Worm (Caenorhabditis elegans) whole organism, young adult: ENCODE data around the gene sfrp-1.

Experiments
- K11D2.4 ChIP-seq: fragments of 200-800 bp; sonication (Bioruptor generic); IDR thresholded peaks from 2 replicates; pipeline ENCODE4 v1.3.6; 2022; ENCODE audit warnings: missing genetic modification reagents, missing genetic modification characterization, missing compliant biosample characterization
- Y56A3A.18 ChIP-seq: fragments of 200-800 bp; sonication (Bioruptor generic); IDR thresholded peaks from 2 replicates; pipeline ENCODE4 v1.3.6; 2022; ENCODE audit warnings: missing genetic modification reagents, missing genetic modification characterization, missing compliant biosample characterization
- Y79H2A.3 ChIP-seq: fragments of 200-800 bp; sonication (Bioruptor generic); conservative IDR thresholded peaks from 2 replicates; pipeline ENCODE4 v1.3.6; 2022; ENCODE audit warnings: missing genetic modification reagents, missing genetic modification characterization, missing compliant biosample characterization
- ZK185.1 ChIP-seq: sonication (generic microtip); optimal IDR thresholded peaks from 2 replicates; lab custom pipeline; 2016; ENCODE audit warnings: mild to moderate bottlenecking, missing genetic modification characterization, missing compliant biosample characterization; ENCODE audit not compliant: poor library complexity, severe bottlenecking
- cebp-2 ChIP-seq: fragments of 200-800 bp; sonication (Bioruptor generic); IDR thresholded peaks from 2 replicates; pipeline ENCODE4 v1.3.6; 2022; ENCODE audit warnings: missing genetic modification characterization, missing compliant biosample characterization
- ets-4 ChIP-seq: fragments of 200-800 bp; sonication (Bioruptor generic); optimal IDR thresholded peaks from 2 replicates; lab custom pipeline; 2018; ENCODE audit warnings: mild to moderate bottlenecking, missing genetic modification characterization, missing compliant biosample characterization
- him-1 ChIP-seq: sonication (generic microtip); optimal IDR thresholded peaks from 2 replicates; lab custom pipeline; 2016; ENCODE audit warnings: missing genotype, missing genetic modification reagents, missing genetic modification characterization, missing compliant biosample characterization
- lsy-27 ChIP-seq: sonication (generic microtip); optimal IDR thresholded peaks from 2 replicates; lab custom pipeline; 2017; ENCODE audit warnings: missing genetic modification characterization, mild to moderate bottlenecking, missing compliant biosample characterization, antibody characterized with exemption, missing genotype, borderline replicate concordance; ENCODE audit not compliant: insufficient read depth
- nfya-1 ChIP-seq: sonication (generic microtip); optimal IDR thresholded peaks from 2 replicates; lab custom pipeline; 2017; ENCODE audit warnings: antibody characterized with exemption, missing compliant biosample characterization, missing genetic modification characterization, borderline replicate concordance; ENCODE audit not compliant: insufficient read depth
- pha-4 ChIP-seq: fragments of 150-350 bp; sonication (generic microtip); optimal IDR thresholded peaks from 2 replicates; lab custom pipeline; 2014; ENCODE audit warnings: missing biosample characterization, missing genetic modification reagents, missing genetic modification characterization
- snpc-3.4 ChIP-seq: sonication (generic microtip); optimal IDR thresholded peaks from 2 replicates; lab custom pipeline; 2017; ENCODE audit warnings: missing genetic modification characterization, mild to moderate bottlenecking, missing compliant biosample characterization, antibody characterized with exemption, moderate library complexity, missing genotype, missing genetic modification reagents
- unc-62 ChIP-seq: fragments of 150-350 bp; optimal IDR thresholded peaks from 2 replicates; lab custom pipeline; 2014; ENCODE audit warnings: missing biosample characterization, missing genetic modification reagents, missing genetic modification characterization

- TF ChIP-seq Y79H2A.3 (GFP tag; lab: Robert Waterston, UW) (no peak), him-1 (tag; lab: Kevin White, UChicago) (no peak), nfya-1 (tag; lab: Kevin White, UChicago) (no peak), lsy-27 (no peak), unc-62 (no peak), K11D2.4 (no peak), ets-4 (GFP tag; lab: Kevin White, UChicago) (no peak), pha-4 (tag; lab: Kevin White, UChicago) (no peak), cebp-2 (no peak), ZK185.1 (tag; lab: Kevin White, UChicago) (no peak), Y56A3A.18 (GFP tag; lab: Robert Waterston, UW) (no peak), snpc-3.4 (tag; lab: Kevin White, UChicago) (peak; percentile 36)
These were observed 15.4 kb upstream of the sfrp-1 start for ce11 chrIV:6417612-6418011.
